Worm (Caenorhabditis elegans) whole organism, L3 larva: Measurements from ENCODE around the gene mlp-1.

Experiments used
- ama-1 ChIP-seq: fragments of 150-350 bp; optimal IDR thresholded peaks from 2 replicates; lab custom pipeline; 2018
- elt-1 ChIP-seq: fragments of 150-350 bp; optimal IDR thresholded peaks from 2 replicates; lab custom pipeline; 2014; ENCODE audit warnings: missing biosample characterization, missing genetic modification characterization
- lin-15B ChIP-seq: fragments of 150-350 bp; optimal IDR thresholded peaks from 2 replicates; lab custom pipeline; 2014; ENCODE audit warnings: missing biosample characterization, missing genetic modification characterization
- mml-1 ChIP-seq: fragments of 150-350 bp; sonication (generic microtip); optimal IDR thresholded peaks from 3 replicates; lab custom pipeline; 2014; ENCODE audit warnings: missing biosample characterization, missing genetic modification characterization
- pha-4 ChIP-seq: fragments of 150-350 bp; optimal IDR thresholded peaks from 2 replicates; lab custom pipeline; 2014; ENCODE audit warnings: missing biosample characterization, missing genetic modification reagents, missing genetic modification characterization
- unc-39 ChIP-seq: sonication (generic microtip); optimal IDR thresholded peaks from 4 replicates; lab custom pipeline; 2017; ENCODE audit warnings: missing biosample characterization, missing genetic modification characterization

ce11 chrIII:5948162-5948933, 26.5 kb downstream of the mlp-1 start, which contains the start of the genes F25B5.6 and F25B5.3:
- TF ChIP-seq pha-4 (tag; lab: Kevin White, UChicago), result peak; percentile 70
- TF ChIP-seq mml-1, result no peak
- no peak for TF ChIP-seq unc-39 (tag; lab: Kevin White, UChicago)
- no peak for TF ChIP-seq ama-1
- TF ChIP-seq lin-15B (tag; lab: Kevin White, UChicago), result no peak
- no peak for TF ChIP-seq elt-1 (tag; lab: Kevin White, UChicago)
